Fruit fly (Drosophila melanogaster) whole organism, wandering third instar larva: ENCODE results near the gene Prim2.

ENCODE experiments used
- Hnf4 ChIP-seq: fragments of 200-800 bp; sonication (Bioruptor generic); optimal IDR thresholded peaks from 2 replicates; lab custom pipeline; 2016; ENCODE audit warnings: missing biosample characterization, mild to moderate bottlenecking, missing genetic modification characterization
- Hr83 ChIP-seq: fragments of 200-300 bp; sonication (Bioruptor generic); optimal IDR thresholded peaks from 2 replicates; lab custom pipeline; 2016; ENCODE audit warnings: missing biosample characterization, mild to moderate bottlenecking, missing genetic modification characterization, moderate library complexity; ENCODE audit not compliant: poor library complexity, severe bottlenecking
- OdsH ChIP-seq: fragments of 200-800 bp; sonication (Bioruptor generic); optimal IDR thresholded peaks from 2 replicates; lab custom pipeline; 2016; ENCODE audit warnings: missing biosample characterization, mild to moderate bottlenecking, missing genetic modification characterization
- Sp1 ChIP-seq: fragments of 200-800 bp; sonication (Bioruptor generic); optimal IDR thresholded peaks from 3 replicates; lab custom pipeline; 2019; ENCODE audit warnings: missing biosample characterization, mild to moderate bottlenecking, missing genetic modification characterization, moderate library complexity
- Vsx2 ChIP-seq: fragments of 200-300, 225-300 bp; sonication (Bioruptor generic); optimal IDR thresholded peaks from 2 replicates; lab custom pipeline; 2018; ENCODE audit warnings: missing biosample characterization, missing genetic modification characterization; ENCODE audit not compliant: partially characterized antibody
- dsf ChIP-seq: sonication (Bioruptor generic); optimal IDR thresholded peaks from 2 replicates; lab custom pipeline; 2016; ENCODE audit warnings: missing biosample characterization, missing genetic modification characterization, borderline replicate concordance
- h ChIP-seq: fragments of 200-800 bp; sonication (Bioruptor generic); optimal IDR thresholded peaks from 3 replicates; lab custom pipeline; 2016; ENCODE audit warnings: missing biosample characterization, mild to moderate bottlenecking, missing genetic modification characterization
- pan ChIP-seq: fragments of >200 bp; optimal IDR thresholded peaks from 2 replicates; lab custom pipeline; 2017
- usp ChIP-seq: fragments of >200 bp; optimal IDR thresholded peaks from 2 replicates; lab custom pipeline; 2017; ENCODE audit warnings: missing biosample characterization, missing genetic modification characterization

DNA sequence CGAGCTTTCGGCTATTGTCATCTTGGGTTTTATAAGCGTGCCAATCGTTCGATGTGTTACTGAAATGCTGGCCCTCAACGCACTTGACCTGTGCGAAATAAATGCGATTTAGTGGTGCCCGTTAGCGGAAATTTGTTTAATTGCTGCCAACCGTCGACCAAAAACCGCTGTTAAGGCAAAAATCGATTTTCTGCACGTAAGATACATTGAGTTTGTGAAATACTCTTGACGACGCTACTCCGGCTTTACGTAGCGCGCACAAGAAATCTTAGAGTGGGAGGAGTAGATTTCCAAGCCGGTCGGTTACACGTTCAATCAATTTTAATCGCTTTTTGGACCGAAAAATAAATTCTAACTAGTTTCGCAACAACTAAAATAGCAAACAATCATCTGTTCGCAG lies 14.1 kb upstream of the Prim2 start:
- TF ChIP-seq Hr83 (GFP tag; lab: Kevin White, UChicago): no peak
- TF ChIP-seq pan (lab: Kevin White, UChicago): no peak
- TF ChIP-seq OdsH (GFP tag; lab: Kevin White, UChicago): no peak
- no peak for TF ChIP-seq Hnf4
- TF ChIP-seq dsf (GFP tag; lab: Kevin White, UChicago): no peak
- no peak for TF ChIP-seq h (GFP tag; lab: Kevin White, UChicago)
- no peak for TF ChIP-seq Vsx2 (GFP tag; lab: Kevin White, UChicago)
- TF ChIP-seq usp (GFP tag; lab: Kevin White, UChicago): no peak
- no peak for TF ChIP-seq Sp1 (GFP tag; lab: Kevin White, UChicago)
